Fruit fly (Drosophila melanogaster) whole organism, prepupa: ENCODE measurements around the gene CRIF.
A peak's percentile ranks its signal among the peaks of the same experiment; 100 is the strongest.

ENCODE experiments used
- Blimp-1 ChIP-seq: fragments of 200-800 bp; sonication (Bioruptor generic); optimal IDR thresholded peaks from 3 replicates; lab custom pipeline; 2017; ENCODE audit warnings: missing biosample characterization, missing genetic modification characterization, mild to moderate bottlenecking, moderate library complexity, missing genetic modification reagents
- CG10669 ChIP-seq: fragments of 200-800 bp; sonication (Bioruptor generic); optimal IDR thresholded peaks from 3 replicates; lab custom pipeline; 2018; ENCODE audit warnings: missing biosample characterization, mild to moderate bottlenecking, missing genetic modification characterization, moderate library complexity
- CG16779 ChIP-seq: fragments of 200-800 bp; sonication (Bioruptor generic); optimal IDR thresholded peaks from 3 replicates; lab custom pipeline; 2017; ENCODE audit warnings: missing biosample characterization, mild to moderate bottlenecking, missing genetic modification characterization
- CG32006 ChIP-seq: fragments of 200-800 bp; sonication (Bioruptor generic); optimal IDR thresholded peaks from 3 replicates; lab custom pipeline; 2017; ENCODE audit warnings: missing biosample characterization, mild to moderate bottlenecking, missing genetic modification characterization
- CG4318 ChIP-seq: fragments of 200-800 bp; sonication (Bioruptor generic); optimal IDR thresholded peaks from 3 replicates; lab custom pipeline; 2017; ENCODE audit warnings: missing biosample characterization, mild to moderate bottlenecking, missing genetic modification characterization
- CG7368 ChIP-seq: fragments of 200-800 bp; sonication (Bioruptor generic); optimal IDR thresholded peaks from 3 replicates; lab custom pipeline; 2016; ENCODE audit warnings: missing biosample characterization, missing genetic modification characterization
- CG8119 ChIP-seq: fragments of 200-800 bp; sonication (Bioruptor generic); IDR thresholded peaks from 3 replicates; pipeline ENCODE4 v1.3.6; 2022; ENCODE audit warnings: missing biosample characterization, missing genetic modification characterization
- Eip78C ChIP-seq: fragments of 200-800 bp; sonication (Bioruptor generic); peaks from one replicate; lab custom pipeline; 2016; ENCODE audit warnings: missing biosample characterization, missing genetic modification characterization
- Eip93F ChIP-seq: fragments of 200-800 bp; sonication (Bioruptor generic); optimal IDR thresholded peaks from 2 replicates; lab custom pipeline; 2016; ENCODE audit warnings: missing biosample characterization, mild to moderate bottlenecking, missing genetic modification characterization
- Sox102F ChIP-seq: fragments of 200-800 bp; sonication (Bioruptor generic); optimal IDR thresholded peaks from 2 replicates; lab custom pipeline; 2016; ENCODE audit warnings: missing biosample characterization, mild to moderate bottlenecking, missing genetic modification characterization
- dsx ChIP-seq: fragments of 200-800 bp; optimal IDR thresholded peaks from 3 replicates; lab custom pipeline; 2019; ENCODE audit warnings: missing biosample characterization, mild to moderate bottlenecking, missing genetic modification characterization, moderate library complexity; ENCODE audit not compliant: poor library complexity, severe bottlenecking
- svp ChIP-seq: fragments of 200-800 bp; sonication (Bioruptor generic); peaks from one replicate; lab custom pipeline; 2016; ENCODE audit warnings: missing biosample characterization, missing genetic modification characterization
- topi ChIP-seq: fragments of 200-800 bp; sonication (Bioruptor generic); optimal IDR thresholded peaks from 3 replicates; lab custom pipeline; 2016; ENCODE audit warnings: missing biosample characterization, missing genetic modification characterization
- vri ChIP-seq: fragments of 200-800 bp; sonication (Bioruptor generic); optimal IDR thresholded peaks from 3 replicates; lab custom pipeline; 2016; ENCODE audit warnings: missing biosample characterization, mild to moderate bottlenecking, missing genetic modification characterization

dm6 chr3L:21598337-21598736 is 29.6 kb upstream of the CRIF start:
- TF ChIP-seq Eip78C (GFP tag; lab: Kevin White, UChicago) (peak; percentile 46), CG4318 (GFP tag; lab: Kevin White, UChicago) (no peak), Eip93F (GFP tag; lab: Kevin White, UChicago) (no peak), topi (GFP tag; lab: Kevin White, UChicago) (no peak), vri (GFP tag; lab: Kevin White, UChicago) (no peak), CG8119 (GFP tag; lab: Robert Waterston, UW) (peak; percentile 33; the same call in 2 of the 3 replicates), dsx (GFP tag; lab: Kevin White, UChicago) (no peak), CG32006 (GFP tag; lab: Kevin White, UChicago) (no peak), Blimp-1 (GFP tag; lab: Kevin White, UChicago) (no peak), CG7368 (GFP tag; lab: Kevin White, UChicago) (no peak), svp (peak; percentile 6), Sox102F (GFP tag; lab: Kevin White, UChicago) (no peak), CG16779 (tag; lab: Kevin White, UChicago) (no peak), CG10669 (GFP tag; lab: Kevin White, UChicago) (no peak)
